Fruit fly (Drosophila melanogaster): ENCODE data around the gene CG12061.

Gene CG12061

DNA sequence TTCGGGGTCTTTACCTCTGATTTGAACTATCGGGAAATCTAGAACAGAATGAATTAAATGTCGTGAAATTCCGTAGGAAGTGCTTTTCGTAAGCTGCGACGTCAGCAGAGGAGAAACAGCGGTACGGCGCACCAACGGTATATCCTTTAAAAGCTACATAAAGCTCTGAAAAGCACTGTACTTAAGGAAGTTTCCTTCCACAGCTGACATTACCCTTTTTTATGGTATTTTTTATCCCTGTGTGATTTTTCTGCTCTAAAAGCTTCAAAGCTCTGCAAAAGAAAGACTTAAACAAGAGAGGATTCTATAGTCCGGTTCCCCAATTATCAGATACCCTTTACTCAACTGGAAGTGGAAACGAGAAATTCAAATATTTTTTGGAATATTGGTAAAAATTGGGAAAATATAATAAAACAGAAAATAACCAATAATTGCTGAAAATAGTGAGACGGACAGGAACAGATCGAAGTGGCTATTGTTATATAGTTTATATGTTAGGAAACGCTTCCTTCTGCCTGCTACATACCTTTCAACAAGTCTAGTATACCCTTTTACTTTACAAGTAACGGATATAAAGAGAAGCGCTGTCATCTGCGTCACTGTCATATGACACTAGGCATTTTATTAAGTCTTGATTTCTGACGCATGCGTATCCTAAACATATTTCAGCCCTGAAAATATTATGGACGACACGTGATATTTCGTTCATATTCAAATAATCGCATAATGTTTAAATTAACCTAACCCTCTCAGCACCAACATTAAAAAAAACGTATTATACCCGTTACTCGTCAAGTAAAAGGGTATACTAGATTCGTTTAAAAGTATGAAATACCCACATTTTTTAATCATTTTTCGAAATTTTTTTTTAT, 31.0 kb upstream of the CG12061 start, which contains the start of the genes stnA and stnB (continued):
- TF ChIP-seq prd (optimal IDR thresholded peaks at IDR 0.05) (no peak), prd (GFP tag; IDR thresholded peaks at IDR 0.05) (no peak), CG14965 (GFP tag; optimal IDR thresholded peaks at IDR 0.05; ENCODE audit: borderline replicate concordance) (no peak), Scr (GFP tag; IDR thresholded peaks at IDR 0.05; ENCODE audit: partially characterized antibody) (no peak), grau (tag; optimal IDR thresholded peaks at IDR 0.05) (peak; percentile 47), CG8944 (GFP tag; optimal IDR thresholded peaks at IDR 0.05) (no peak), corto (GFP tag; optimal IDR thresholded peaks at IDR 0.05) (no peak), Ssrp (tag; optimal IDR thresholded peaks at IDR 0.05) (no peak), HmgZ (tag; optimal IDR thresholded peaks at IDR 0.05) (no peak), wor (GFP tag; IDR thresholded peaks at IDR 0.05) (no peak), phol (tag; optimal IDR thresholded peaks at IDR 0.05) (peak; percentile 12), CG17186 (GFP tag; optimal IDR thresholded peaks at IDR 0.05) (no peak), CG14014 (GFP tag; IDR thresholded peaks at IDR 0.05) (0 out of 2 replicates have a peak, but pooled peaks have one; percentile 43), gsb-n (tag; optimal IDR thresholded peaks at IDR 0.05) (no peak), Fer1 (GFP tag; optimal IDR thresholded peaks at IDR 0.05) (peak; percentile 63), CG10366 (GFP tag; IDR thresholded peaks at IDR 0.05) (no peak; the same call in 1 of the 2 replicates), kni (GFP tag; optimal IDR thresholded peaks at IDR 0.05) (no peak), Deaf1 (tag; optimal IDR thresholded peaks at IDR 0.05) (peak; percentile 2), ewg (GFP tag; optimal IDR thresholded peaks at IDR 0.05) (peak; percentile 94), NC2β (GFP tag; optimal IDR thresholded peaks at IDR 0.05) (no peak), CG14710 (tag; optimal IDR thresholded peaks at IDR 0.05) (no peak), Dek (tag; optimal IDR thresholded peaks at IDR 0.05) (no peak), eve (GFP tag; optimal IDR thresholded peaks at IDR 0.05) (peak in 1 of 2 experiments; percentile 13), stwl (tag; optimal IDR thresholded peaks at IDR 0.05) (no peak), Aef1 (GFP tag; IDR thresholded peaks at IDR 0.05) (0 out of 3 replicates have a peak, but pooled peaks have one; percentile 18), CG13624 (GFP tag; optimal IDR thresholded peaks at IDR 0.05) (peak; percentile 0), CG33213 (GFP tag; optimal IDR thresholded peaks at IDR 0.05) (no peak), Hr51 (GFP tag; optimal IDR thresholded peaks at IDR 0.05) (peak in 1 of 2 experiments; percentile 57), CG6791 (GFP tag; IDR thresholded peaks at IDR 0.05; ENCODE audit: partially characterized antibody) (no peak), fu2 (GFP tag; optimal IDR thresholded peaks at IDR 0.05) (no peak), Atf-2 (GFP tag; optimal IDR thresholded peaks at IDR 0.05) (no peak), wek (GFP tag; optimal IDR thresholded peaks at IDR 0.05) (no peak), CG10462 (GFP tag; optimal IDR thresholded peaks at IDR 0.05) (no peak), Pdp1 (GFP tag; optimal IDR thresholded peaks at IDR 0.05) (peak in 1 of 2 experiments; percentile 4), CG11093 (GFP tag; IDR thresholded peaks at IDR 0.05) (no peak), sug (tag; optimal IDR thresholded peaks at IDR 0.05) (peak; percentile 28), HLH54F (GFP tag; optimal IDR thresholded peaks at IDR 0.05) (peak; percentile 18), sens-2 (GFP tag; IDR thresholded peaks at IDR 0.05) (no peak), CG7839 (tag; optimal IDR thresholded peaks at IDR 0.05) (peak; percentile 39), CG34224 (GFP tag; IDR thresholded peaks at IDR 0.05; ENCODE audit: partially characterized antibody) (no peak), TFAM (GFP tag; optimal IDR thresholded peaks at IDR 0.05) (no peak), CG11695 (GFP tag; IDR thresholded peaks at IDR 0.05) (no peak), seq (GFP tag; IDR thresholded peaks at IDR 0.05) (no peak), CG8290 (GFP tag; optimal IDR thresholded peaks at IDR 0.05) (no peak), CG8290 (tag; optimal IDR thresholded peaks at IDR 0.05) (no peak), CG10267 (tag; optimal IDR thresholded peaks at IDR 0.05) (peak; percentile 3), pan (optimal IDR thresholded peaks at IDR 0.05) (no peak), pan (GFP tag; optimal IDR thresholded peaks at IDR 0.05 in 1 of 2, IDR thresholded peaks at IDR 0.05 in 1 of 2) (no peak), mld (GFP tag; IDR thresholded peaks at IDR 0.05; ENCODE audit: partially characterized antibody) (no peak)
